Fruit fly (Drosophila melanogaster): Measurements from ENCODE around the gene CG14989.
A peak's percentile ranks its signal among the peaks of the same experiment; 100 is the strongest.

The CG14989 gene

DNA sequence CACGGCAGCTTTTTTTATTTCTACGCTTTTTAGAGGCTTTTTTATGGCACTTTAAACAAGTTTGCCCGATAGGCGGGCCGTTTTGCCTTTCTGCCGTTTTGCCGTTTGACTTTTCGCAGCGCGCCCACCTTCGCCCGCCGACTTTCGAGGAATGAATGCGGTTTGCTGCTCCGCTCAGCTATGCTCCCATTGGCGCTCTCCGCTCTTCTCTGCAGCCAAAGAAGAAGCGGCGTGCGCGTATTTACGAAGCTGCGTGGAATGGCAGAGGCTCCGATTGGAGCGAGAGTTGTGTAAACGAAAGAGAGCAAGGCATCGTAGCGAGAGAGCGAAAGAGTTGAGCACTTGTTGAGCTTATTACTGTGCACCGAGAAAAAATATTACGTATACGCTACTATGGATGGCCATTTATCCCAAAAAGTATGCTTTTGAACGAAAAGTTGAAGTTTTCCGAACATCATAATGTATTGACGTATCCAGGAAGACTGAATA lies 15.8 kb upstream of the CG14989 start, which contains the start of gene wit:
Gene wit, minus strand, starts transcription at position 157 of the 489 bp plus-strand sequence.
- TF ChIP-seq HmgZ (tag; optimal IDR thresholded peaks at IDR 0.05) = peak; percentile 26
- TF ChIP-seq Kr (GFP tag; optimal IDR thresholded peaks at IDR 0.05) = no peak
- no peak for TF ChIP-seq bigmax (GFP tag; optimal IDR thresholded peaks at IDR 0.05)
- peak; percentile 46 for TF ChIP-seq CG13296 (GFP tag; optimal IDR thresholded peaks at IDR 0.05)
- TF ChIP-seq ac (GFP tag; optimal IDR thresholded peaks at IDR 0.05) = no peak
- TF ChIP-seq CG9215 (GFP tag; IDR thresholded peaks at IDR 0.05) = no peak
- no peak for TF ChIP-seq Ravus (GFP tag; IDR thresholded peaks at IDR 0.05)
- no peak for TF ChIP-seq zfh2 (GFP tag; optimal IDR thresholded peaks at IDR 0.05)
- TF ChIP-seq esg (GFP tag; conservative IDR thresholded peaks at IDR 0.05) = no peak
- no peak for TF ChIP-seq CG9609 (GFP tag; optimal IDR thresholded peaks at IDR 0.05)
- no peak for TF ChIP-seq CG17361 (GFP tag; IDR thresholded peaks at IDR 0.05)
- no peak for TF ChIP-seq dmrt99B (tag; optimal IDR thresholded peaks at IDR 0.05)
- no peak for TF ChIP-seq HLH3B (GFP tag; IDR thresholded peaks at IDR 0.05)
- TF ChIP-seq Ssrp (tag; optimal IDR thresholded peaks at IDR 0.05) = no peak
- TF ChIP-seq CG6791 (GFP tag; IDR thresholded peaks at IDR 0.05; ENCODE audit: partially characterized antibody) = no peak
- no peak for TF ChIP-seq tin (GFP tag; optimal IDR thresholded peaks at IDR 0.05)
- TF ChIP-seq lov (optimal IDR thresholded peaks at IDR 0.05) = no peak
- TF ChIP-seq lov (GFP tag; IDR thresholded peaks at IDR 0.05) = no peak
- TF ChIP-seq h (optimal IDR thresholded peaks at IDR 0.05) = no peak
- TF ChIP-seq CG8765 (GFP tag; IDR thresholded peaks at IDR 0.05) = no peak
- TF ChIP-seq zf30C (GFP tag; optimal IDR thresholded peaks at IDR 0.05) = peak; percentile 74
- peak; percentile 79; the same call in 1 of the 3 replicates for TF ChIP-seq CG34422 (GFP tag; IDR thresholded peaks at IDR 0.05)
- TF ChIP-seq CG16815 (GFP tag; optimal IDR thresholded peaks at IDR 0.05) = no peak
- TF ChIP-seq CG6854 (GFP tag; optimal IDR thresholded peaks at IDR 0.05) = peak; percentile 65
- TF ChIP-seq CG10979 (tag; optimal IDR thresholded peaks at IDR 0.05) = no peak
- TF ChIP-seq her (GFP tag; optimal IDR thresholded peaks at IDR 0.05) = peak; percentile 36
- peak; percentile 58 for TF ChIP-seq unc-4 (GFP tag; IDR thresholded peaks at IDR 0.05; ENCODE audit: partially characterized antibody)
- no peak for TF ChIP-seq CG12942 (GFP tag; optimal IDR thresholded peaks at IDR 0.05)
- peak; percentile 9 for TF ChIP-seq YL-1 (GFP tag; optimal IDR thresholded peaks at IDR 0.05)
- peak; percentile 88; the same call in 2 of the 3 replicates for TF ChIP-seq zen2 (GFP tag; IDR thresholded peaks at IDR 0.05; ENCODE audit: partially characterized antibody)
- no peak for TF ChIP-seq croc (GFP tag; conservative IDR thresholded peaks at IDR 0.05)
- TF ChIP-seq CG8281 (tag; optimal IDR thresholded peaks at IDR 0.05) = no peak
- TF ChIP-seq trh (GFP tag; optimal IDR thresholded peaks at IDR 0.05) = no peak
- no peak for TF ChIP-seq CG18619 (GFP tag; optimal IDR thresholded peaks at IDR 0.05)
- TF ChIP-seq HmgD (GFP tag; optimal IDR thresholded peaks at IDR 0.05) = no peak
- TF ChIP-seq pho (GFP tag; optimal IDR thresholded peaks at IDR 0.05) = peak; percentile 22
- TF ChIP-seq CG7357 (GFP tag; IDR thresholded peaks at IDR 0.05) = no peak
- TF ChIP-seq CG34376 (GFP tag; optimal IDR thresholded peaks at IDR 0.05) = peak; percentile 43
- TF ChIP-seq CG5180 (GFP tag; optimal IDR thresholded peaks at IDR 0.05) = no peak
- TF ChIP-seq Oli (tag; optimal IDR thresholded peaks at IDR 0.05) = no peak
- no peak for TF ChIP-seq hb (GFP tag; IDR thresholded peaks at IDR 0.05; ENCODE audit: partially characterized antibody)
- no peak for TF ChIP-seq slou (GFP tag; optimal IDR thresholded peaks at IDR 0.05)
- TF ChIP-seq grn (GFP tag; optimal IDR thresholded peaks at IDR 0.05) = no peak
- TF ChIP-seq dpn (GFP tag; optimal IDR thresholded peaks at IDR 0.05) = no peak
- no peak for TF ChIP-seq mld (GFP tag; IDR thresholded peaks at IDR 0.05; ENCODE audit: partially characterized antibody)
- TF ChIP-seq Max (GFP tag; optimal IDR thresholded peaks at IDR 0.05) = no peak
- peak; percentile 21 for TF ChIP-seq CG2678 (tag; optimal IDR thresholded peaks at IDR 0.05)
- TF ChIP-seq crol (GFP tag; IDR thresholded peaks at IDR 0.05) = no peak
- TF ChIP-seq CG32767 (GFP tag; IDR thresholded peaks at IDR 0.05) = 0 out of 2 replicates have a peak, but pooled peaks have one; percentile 16
- TF ChIP-seq jumu (GFP tag; optimal IDR thresholded peaks at IDR 0.05) = no peak
- no peak for TF ChIP-seq ham (GFP tag; IDR thresholded peaks at IDR 0.05)
- TF ChIP-seq Hr39 (optimal IDR thresholded peaks at IDR 0.05) = no peak

Data from whole organism, embryonic.